Fruit fly (Drosophila melanogaster): Measurements from ENCODE around the gene PTPMT1.
A peak's percentile ranks its signal among the peaks of the same experiment; 100 is the strongest.

PTPMT1 gene

DNA sequence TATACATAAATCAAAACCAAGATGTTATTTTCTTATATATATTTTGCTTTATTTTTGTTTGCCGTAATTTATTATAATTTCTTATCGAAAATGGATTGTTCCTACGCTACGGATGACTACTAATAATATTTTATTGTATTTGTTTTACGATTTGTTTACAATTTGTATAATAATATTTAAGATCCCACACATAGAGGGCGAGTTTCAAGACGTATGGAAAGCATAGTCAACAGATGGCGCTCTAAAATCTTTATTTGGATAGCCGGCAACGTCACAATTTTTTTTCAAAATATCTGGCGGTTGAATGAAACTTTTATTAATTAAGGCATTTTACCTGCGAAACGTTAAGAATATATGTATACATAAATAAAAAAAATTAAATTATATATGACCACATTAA lies 36.2 kb upstream of the PTPMT1 start (continued):
- TF ChIP-seq CG3281 (GFP tag; optimal IDR thresholded peaks at IDR 0.05), result peak; percentile 2
- TF ChIP-seq CG30403 (GFP tag; optimal IDR thresholded peaks at IDR 0.05), result peak; percentile 42
- TF ChIP-seq sug (tag; optimal IDR thresholded peaks at IDR 0.05), result peak; percentile 66
- TF ChIP-seq Dp (GFP tag; optimal IDR thresholded peaks at IDR 0.05), result peak; percentile 95
- TF ChIP-seq Deaf1 (tag; optimal IDR thresholded peaks at IDR 0.05), result peak; percentile 0
- TF ChIP-seq CG13296 (GFP tag; optimal IDR thresholded peaks at IDR 0.05), result peak; percentile 19
- TF ChIP-seq CG8359 (GFP tag; optimal IDR thresholded peaks at IDR 0.05; ENCODE audit: borderline replicate concordance), result no peak
- TF ChIP-seq twi (tag; optimal IDR thresholded peaks at IDR 0.05), result no peak
- TF ChIP-seq CG17361 (GFP tag; IDR thresholded peaks at IDR 0.05), result peak; percentile 29; the same call in 1 of the 3 replicates
- TF ChIP-seq luna (GFP tag; optimal IDR thresholded peaks at IDR 0.05), result no peak
- no peak for TF ChIP-seq CG8281 (tag; optimal IDR thresholded peaks at IDR 0.05)
- no peak for TF ChIP-seq sc (optimal IDR thresholded peaks at IDR 0.05)
- TF ChIP-seq sc (GFP tag; optimal IDR thresholded peaks at IDR 0.05), result no peak
- TF ChIP-seq CG31388 (GFP tag; optimal IDR thresholded peaks at IDR 0.05), result no peak
- peak; percentile 50 for TF ChIP-seq CG11504 (tag; optimal IDR thresholded peaks at IDR 0.05)
- no peak for TF ChIP-seq CG15479 (GFP tag; optimal IDR thresholded peaks at IDR 0.05)
- TF ChIP-seq kay (GFP tag; optimal IDR thresholded peaks at IDR 0.05), result peak; percentile 8
- TF ChIP-seq CG1602 (GFP tag; optimal IDR thresholded peaks at IDR 0.05), result peak; percentile 32
- peak; percentile 83 for TF ChIP-seq Dek (tag; optimal IDR thresholded peaks at IDR 0.05)
- TF ChIP-seq jigr1 (GFP tag; IDR thresholded peaks at IDR 0.05), result peak; percentile 48; the same call in 1 of the 3 replicates
- peak; percentile 22 for TF ChIP-seq tap (tag; optimal IDR thresholded peaks at IDR 0.05)
- peak; percentile 17 for TF ChIP-seq pita (GFP tag; optimal IDR thresholded peaks at IDR 0.05)
- TF ChIP-seq E2f2 (GFP tag; IDR thresholded peaks at IDR 0.05), result peak; percentile 90
- TF ChIP-seq Trl (optimal IDR thresholded peaks at IDR 0.05), result no peak
- TF ChIP-seq Trl (GFP tag; optimal IDR thresholded peaks at IDR 0.05), result peak; percentile 19
- peak; percentile 24 for TF ChIP-seq CG12769 (tag; optimal IDR thresholded peaks at IDR 0.05)
- no peak for TF ChIP-seq NK7.1 (GFP tag; optimal IDR thresholded peaks at IDR 0.05)
- peak; percentile 22 for TF ChIP-seq CG4424 (GFP tag; optimal IDR thresholded peaks at IDR 0.05)
- TF ChIP-seq Hr51 (GFP tag; optimal IDR thresholded peaks at IDR 0.05), result peak in 1 of 2 experiments; percentile 16
- TF ChIP-seq sima (GFP tag; optimal IDR thresholded peaks at IDR 0.05), result no peak
- no peak for TF ChIP-seq Awh (GFP tag; IDR thresholded peaks at IDR 0.05)
- TF ChIP-seq CG33213 (GFP tag; optimal IDR thresholded peaks at IDR 0.05), result no peak
- peak; percentile 23 for TF ChIP-seq unpg (GFP tag; optimal IDR thresholded peaks at IDR 0.05)
- peak; percentile 34 for TF ChIP-seq CG15514 (GFP tag; optimal IDR thresholded peaks at IDR 0.05)
- TF ChIP-seq CG10979 (tag; optimal IDR thresholded peaks at IDR 0.05), result peak; percentile 24
- no peak for TF ChIP-seq inv (GFP tag; IDR thresholded peaks at IDR 0.05; ENCODE audit: partially characterized antibody)
- peak; percentile 25 for TF ChIP-seq fd3F (GFP tag; optimal IDR thresholded peaks at IDR 0.05)
- peak; percentile 15 for TF ChIP-seq lbe (GFP tag; optimal IDR thresholded peaks at IDR 0.05)
- TF ChIP-seq Med (GFP tag), result peak; percentile 75
- peak; percentile 9 for TF ChIP-seq maf-S (GFP tag; optimal IDR thresholded peaks at IDR 0.05)
- peak; percentile 26 for TF ChIP-seq trem (tag; optimal IDR thresholded peaks at IDR 0.05)
- TF ChIP-seq sd (tag; optimal IDR thresholded peaks at IDR 0.05), result peak; percentile 21
- peak; percentile 42; the same call in 1 of the 2 replicates for TF ChIP-seq Bgb (GFP tag; IDR thresholded peaks at IDR 0.05; ENCODE audit: partially characterized antibody)
- peak; percentile 42 for TF ChIP-seq CG2678 (tag; optimal IDR thresholded peaks at IDR 0.05)
- 0 out of 2 replicates have a peak, but pooled peaks have one; percentile 11 for TF ChIP-seq CG11085 (GFP tag; IDR thresholded peaks at IDR 0.05)
- peak; percentile 1 for TF ChIP-seq Jarid2 (GFP tag; optimal IDR thresholded peaks at IDR 0.05)
- TF ChIP-seq phol (tag; optimal IDR thresholded peaks at IDR 0.05), result peak; percentile 15
- peak; percentile 36 for TF ChIP-seq CG10147 (GFP tag; optimal IDR thresholded peaks at IDR 0.05)
- TF ChIP-seq CG14710 (tag; optimal IDR thresholded peaks at IDR 0.05), result peak; percentile 14
- no peak for TF ChIP-seq sna (GFP tag; IDR thresholded peaks at IDR 0.05; ENCODE audit: partially characterized antibody)
